Worm (Caenorhabditis elegans): ENCODE measurements around the gene srd-42.

srd-42 gene

ce11 chrX:13349230-13350122 is 46.2 kb upstream of the srd-42 start (continued):
- TF ChIP-seq mel-28 (tag; optimal IDR thresholded peaks at IDR 0.05; ENCODE audit: borderline replicate concordance) = no peak
- peak; percentile 44 for TF ChIP-seq Y56A3A.18 (GFP tag; IDR thresholded peaks at IDR 0.05)
- TF ChIP-seq nhr-179 (tag; optimal IDR thresholded peaks at IDR 0.05) = no peak
- TF ChIP-seq nfyb-1 (GFP tag; IDR thresholded peaks at IDR 0.05) = peak; percentile 83
- TF ChIP-seq ztf-25 (GFP tag; IDR thresholded peaks at IDR 0.05) = no peak
- TF ChIP-seq ekl-4 (GFP tag; IDR thresholded peaks at IDR 0.05) = peak; percentile 28; the same call in 1 of the 2 replicates
- peak; percentile 94 for TF ChIP-seq ama-1 (optimal IDR thresholded peaks at IDR 0.05)
- no peak for TF ChIP-seq ama-1 (GFP tag; optimal IDR thresholded peaks at IDR 0.05)
- peak; percentile 43 for TF ChIP-seq attf-5 (GFP tag; optimal IDR thresholded peaks at IDR 0.05)
- TF ChIP-seq B0261.1 (tag; optimal IDR thresholded peaks at IDR 0.05) = peak; percentile 18
- TF ChIP-seq akir-1 (GFP tag; optimal IDR thresholded peaks at IDR 0.05) = no peak
- no peak for TF ChIP-seq ceh-27 (GFP tag; optimal IDR thresholded peaks at IDR 0.05)
- TF ChIP-seq let-607 (tag; optimal IDR thresholded peaks at IDR 0.05) = peak in 1 of 2 experiments; percentile 63
- no peak for TF ChIP-seq B0019.2 (GFP tag; conservative IDR thresholded peaks at IDR 0.05)
- TF ChIP-seq ztf-28 (GFP tag; IDR thresholded peaks at IDR 0.05) = no peak
- peak; percentile 62 for TF ChIP-seq F22D6.2 (tag; optimal IDR thresholded peaks at IDR 0.05)
- TF ChIP-seq ccch-3 (GFP tag; optimal IDR thresholded peaks at IDR 0.05) = no peak
- TF ChIP-seq hsf-1 (GFP tag; IDR thresholded peaks at IDR 0.05) = peak; percentile 36; the same call in 1 of the 2 replicates

ce11 chrX:13348417-13348816 is 45.2 kb upstream of the srd-42 start:
- TF ChIP-seq madf-3 (GFP tag; IDR thresholded peaks at IDR 0.05) = no peak
- TF ChIP-seq athp-1 (tag; optimal IDR thresholded peaks at IDR 0.05) = no peak
- no peak for TF ChIP-seq B0019.2 (GFP tag; conservative IDR thresholded peaks at IDR 0.05)
- TF ChIP-seq xnd-1 (tag; optimal IDR thresholded peaks at IDR 0.05) = no peak
- no peak for TF ChIP-seq ztf-6 (GFP tag; IDR thresholded peaks at IDR 0.05)
- peak; percentile 63; the same call in 1 of the 2 replicates for TF ChIP-seq C06A6.2 (GFP tag; conservative IDR thresholded peaks at IDR 0.05)
- no peak for TF ChIP-seq nfya-2 (GFP tag; IDR thresholded peaks at IDR 0.05)
- no peak for TF ChIP-seq Y67H2A.10 (GFP tag; conservative IDR thresholded peaks at IDR 0.05)
- TF ChIP-seq F57C9.4 (tag; optimal IDR thresholded peaks at IDR 0.05) = no peak
- TF ChIP-seq cebp-2 (GFP tag; IDR thresholded peaks at IDR 0.05) = no peak
- no peak for TF ChIP-seq sea-2 (GFP tag; IDR thresholded peaks at IDR 0.05)
- TF ChIP-seq rec-8 (tag; optimal IDR thresholded peaks at IDR 0.05) = no peak
- TF ChIP-seq rcor-1 (GFP tag; IDR thresholded peaks at IDR 0.05) = no peak
- TF ChIP-seq Y79H2A.3 (GFP tag; conservative IDR thresholded peaks at IDR 0.05) = no peak
- peak; percentile 65; the same call in 1 of the 2 replicates for TF ChIP-seq cebp-1 (GFP tag; IDR thresholded peaks at IDR 0.05)
- peak; percentile 85 for TF ChIP-seq cebp-1 (tag; optimal IDR thresholded peaks at IDR 0.05)
- no peak for TF ChIP-seq ceh-40 (GFP tag; IDR thresholded peaks at IDR 0.05)
- TF ChIP-seq snpc-4 (GFP tag; optimal IDR thresholded peaks at IDR 0.05) = no peak
- TF ChIP-seq snpc-4 (tag; optimal IDR thresholded peaks at IDR 0.05) = peak in 2 of 4 experiments; percentile 16 to 19
- no peak for TF ChIP-seq pbrm-1 (GFP tag; IDR thresholded peaks at IDR 0.05)
- TF ChIP-seq hsf-1 (GFP tag; IDR thresholded peaks at IDR 0.05) = no peak
- no peak for TF ChIP-seq egl-18 (GFP tag; IDR thresholded peaks at IDR 0.05)
- no peak for TF ChIP-seq F10E7.11 (tag; optimal IDR thresholded peaks at IDR 0.05)
- TF ChIP-seq hmg-20 (GFP tag; IDR thresholded peaks at IDR 0.05) = no peak
- TF ChIP-seq somi-1 (GFP tag; optimal IDR thresholded peaks at IDR 0.05) = peak; percentile 43
- no peak for TF ChIP-seq sdz-38 (tag; optimal IDR thresholded peaks at IDR 0.05)
- no peak for TF ChIP-seq ztf-22 (GFP tag; optimal IDR thresholded peaks at IDR 0.05)
- no peak for TF ChIP-seq K12H6.12 (tag; optimal IDR thresholded peaks at IDR 0.05)
- no peak for TF ChIP-seq attf-3 (GFP tag; conservative IDR thresholded peaks at IDR 0.05)
- TF ChIP-seq ets-4 (GFP tag; optimal IDR thresholded peaks at IDR 0.05) = no peak
- TF ChIP-seq lag-1 (GFP tag; IDR thresholded peaks at IDR 0.05) = no peak
